Fruit fly (Drosophila melanogaster): Measurements from ENCODE around the gene Ir7e.

The Ir7e gene

dm6 chrX:7891596-7892538 is 10.4 kb upstream of the Ir7e start, which contains the start of gene Nek2:
Gene Nek2, minus strand, starts transcription at chrX:7891646.
- peak; percentile 15 for TF ChIP-seq fru (GFP tag; optimal IDR thresholded peaks at IDR 0.05)
- TF ChIP-seq h (GFP tag; optimal IDR thresholded peaks at IDR 0.05), result peak; percentile 24
- no peak for TF ChIP-seq tai (GFP tag; optimal IDR thresholded peaks at IDR 0.05)
- TF ChIP-seq Sp1 (GFP tag; optimal IDR thresholded peaks at IDR 0.05), result peak; percentile 49
- peak; percentile 75 for TF ChIP-seq woc (GFP tag; optimal IDR thresholded peaks at IDR 0.05)
- peak; percentile 76 for TF ChIP-seq Myc (optimal IDR thresholded peaks at IDR 0.05)
- no peak for TF ChIP-seq Rel (GFP tag; optimal IDR thresholded peaks at IDR 0.05)
- TF ChIP-seq Rel (tag; optimal IDR thresholded peaks at IDR 0.05), result no peak
- peak; percentile 13 to 46 for TF ChIP-seq dl (GFP tag; optimal IDR thresholded peaks at IDR 0.05; ENCODE audit: insufficient read depth in 1 of 2, partially characterized antibody in 2 of 2)
- peak; percentile 23 for TF ChIP-seq psq (GFP tag; optimal IDR thresholded peaks at IDR 0.05)
- TF ChIP-seq foxo (GFP tag; optimal IDR thresholded peaks at IDR 0.05), result peak in 1 of 2 experiments; percentile 37
- TF ChIP-seq OdsH (GFP tag; optimal IDR thresholded peaks at IDR 0.05), result peak; percentile 42
- no peak for TF ChIP-seq Vsx2 (GFP tag; optimal IDR thresholded peaks at IDR 0.05; ENCODE audit: partially characterized antibody)
- peak; percentile 51 for TF ChIP-seq HLH106 (tag; optimal IDR thresholded peaks at IDR 0.05)

- TF ChIP-seq Mio (GFP tag; optimal IDR thresholded peaks at IDR 0.05), result peak; percentile 19
- peak; percentile 91 for TF ChIP-seq Hnf4 (GFP tag; optimal IDR thresholded peaks at IDR 0.05)
- TF ChIP-seq rgr (GFP tag; optimal IDR thresholded peaks at IDR 0.05), result peak; percentile 89
- TF ChIP-seq Sp1 (GFP tag; optimal IDR thresholded peaks at IDR 0.05), result peak; percentile 53
- no peak for TF ChIP-seq jim (GFP tag; optimal IDR thresholded peaks at IDR 0.05)
- peak; percentile 39 for TF ChIP-seq Hr83 (GFP tag; optimal IDR thresholded peaks at IDR 0.05; ENCODE audit: poor library complexity, severe bottlenecking)
- no peak for TF ChIP-seq Dfd (GFP tag; optimal IDR thresholded peaks at IDR 0.05)
- peak; percentile 52 for TF ChIP-seq GATAd (GFP tag; optimal IDR thresholded peaks at IDR 0.05)
- TF ChIP-seq N (GFP tag; optimal IDR thresholded peaks at IDR 0.05), result no peak
- no peak for TF ChIP-seq usp (GFP tag; optimal IDR thresholded peaks at IDR 0.05)
- peak; percentile 59 for TF ChIP-seq CG32264 (GFP tag; optimal IDR thresholded peaks at IDR 0.05)
- no peak for TF ChIP-seq Myc (optimal IDR thresholded peaks at IDR 0.05)
- TF ChIP-seq dl (GFP tag; optimal IDR thresholded peaks at IDR 0.05; ENCODE audit: insufficient read depth in 1 of 2, partially characterized antibody in 2 of 2), result no peak
- TF ChIP-seq ey (GFP tag; optimal IDR thresholded peaks at IDR 0.05), result peak; percentile 83
- peak; percentile 87 for TF ChIP-seq fru (GFP tag; optimal IDR thresholded peaks at IDR 0.05)
- TF ChIP-seq Dif (GFP tag; optimal IDR thresholded peaks at IDR 0.05; ENCODE audit: partially characterized antibody), result no peak
- TF ChIP-seq CrebA (GFP tag; optimal IDR thresholded peaks at IDR 0.05; ENCODE audit: borderline replicate concordance), result no peak
- TF ChIP-seq lola (GFP tag; optimal IDR thresholded peaks at IDR 0.05), result no peak
- TF ChIP-seq Vsx2 (GFP tag; optimal IDR thresholded peaks at IDR 0.05; ENCODE audit: partially characterized antibody), result no peak
- TF ChIP-seq h (GFP tag; optimal IDR thresholded peaks at IDR 0.05), result peak; percentile 89
- TF ChIP-seq brk (GFP tag; optimal IDR thresholded peaks at IDR 0.05), result no peak
- TF ChIP-seq Abd-B (GFP tag; optimal IDR thresholded peaks at IDR 0.05), result no peak
- peak; percentile 77 for TF ChIP-seq sage (GFP tag; optimal IDR thresholded peaks at IDR 0.05)
- peak; percentile 81 for TF ChIP-seq OdsH (GFP tag; optimal IDR thresholded peaks at IDR 0.05)
- peak; percentile 58 for TF ChIP-seq woc (GFP tag; optimal IDR thresholded peaks at IDR 0.05)
- peak; percentile 69 for TF ChIP-seq HLH106 (tag; optimal IDR thresholded peaks at IDR 0.05)
- TF ChIP-seq br (GFP tag; optimal IDR thresholded peaks at IDR 0.05), result peak; percentile 83
- TF ChIP-seq foxo (GFP tag; optimal IDR thresholded peaks at IDR 0.05), result peak in 1 of 2 experiments; percentile 90
- TF ChIP-seq Rel (GFP tag; optimal IDR thresholded peaks at IDR 0.05), result no peak
- TF ChIP-seq Rel (tag; optimal IDR thresholded peaks at IDR 0.05), result no peak
- no peak for TF ChIP-seq pan (optimal IDR thresholded peaks at IDR 0.05)
- peak; percentile 11 for TF ChIP-seq CG9705 (GFP tag; optimal IDR thresholded peaks at IDR 0.05)
- TF ChIP-seq tai (GFP tag; optimal IDR thresholded peaks at IDR 0.05), result no peak
- TF ChIP-seq dsf (GFP tag; optimal IDR thresholded peaks at IDR 0.05; ENCODE audit: borderline replicate concordance), result peak; percentile 58
- TF ChIP-seq psq (GFP tag; optimal IDR thresholded peaks at IDR 0.05), result peak; percentile 80
- TF ChIP-seq dmrt93B (GFP tag; optimal IDR thresholded peaks at IDR 0.05), result peak; percentile 35
- TF ChIP-seq Jra (GFP tag; optimal IDR thresholded peaks at IDR 0.05), result peak; percentile 86
- no peak for TF ChIP-seq Hr78 (GFP tag; optimal IDR thresholded peaks at IDR 0.05)
- peak; percentile 34 for TF ChIP-seq sv (GFP tag; optimal IDR thresholded peaks at IDR 0.05)
Measured at dm6 chrX:7888386-7889024, 7.0 kb upstream of the Ir7e start, which contains the start of gene Acat1. Gene Acat1, minus strand, starts transcription at chrX:7888785.

Measured in whole organism, wandering third instar larva.